Fruit fly (Drosophila melanogaster) whole organism, embryonic: ENCODE results near the gene CG32811.

Source experiments
- Asciz ChIP-seq: fragments of 200-800 bp; sonication (Bioruptor generic); optimal IDR thresholded peaks from 2 replicates; lab custom pipeline; 2017; ENCODE audit warnings: missing biosample characterization, mild to moderate bottlenecking, missing genetic modification characterization, missing genetic modification reagents
- Awh ChIP-seq: fragments of 200-800 bp; sonication (Bioruptor generic); IDR thresholded peaks from 2 replicates; pipeline ENCODE4, ENCODE4 v1.3.6; 2022; ENCODE audit warnings: missing biosample characterization, missing genetic modification characterization
- Bteb2 ChIP-seq: fragments of 200-800 bp; sonication (Bioruptor generic); optimal IDR thresholded peaks from 2 replicates; lab custom pipeline; 2016; ENCODE audit warnings: missing biosample characterization, missing genetic modification characterization
- CG12659 ChIP-seq: fragments of 200-800 bp; sonication (Bioruptor generic); optimal IDR thresholded peaks from 3 replicates; lab custom pipeline; 2017; ENCODE audit warnings: mild to moderate bottlenecking, missing biosample characterization, missing genetic modification reagents, missing genetic modification characterization
- CG15479 ChIP-seq: fragments of 200-800 bp; sonication (Bioruptor generic); optimal IDR thresholded peaks from 3 replicates; lab custom pipeline; 2019; ENCODE audit warnings: missing biosample characterization, mild to moderate bottlenecking, missing genetic modification characterization, moderate library complexity
- CG16813 ChIP-seq: fragments of 200-800 bp; sonication (Bioruptor generic); IDR thresholded peaks from 3 replicates; pipeline ENCODE4 v1.3.6; 2022; ENCODE audit warnings: missing biosample characterization, missing genetic modification characterization; ENCODE audit not compliant: partially characterized antibody
- CG17186 ChIP-seq: fragments of 200-800 bp; sonication (Bioruptor generic); optimal IDR thresholded peaks from 3 replicates; lab custom pipeline; 2017; ENCODE audit warnings: missing biosample characterization, missing genetic modification reagents, missing genetic modification characterization
- CG18262 ChIP-seq: fragments of 200-800 bp; optimal IDR thresholded peaks from 3 replicates; lab custom pipeline; 2019; ENCODE audit warnings: missing biosample characterization, mild to moderate bottlenecking, missing genetic modification characterization, moderate library complexity
- CG18476 ChIP-seq: fragments of 200-800 bp; sonication (Bioruptor generic); optimal IDR thresholded peaks from 2 replicates; lab custom pipeline; 2016; ENCODE audit warnings: missing biosample characterization, mild to moderate bottlenecking, missing genetic modification characterization
- CG18764 ChIP-seq: fragments of 200-800 bp; sonication (Bioruptor generic); optimal IDR thresholded peaks from 3 replicates; lab custom pipeline; 2016; ENCODE audit warnings: missing biosample characterization, missing genetic modification characterization
- CG2875 ChIP-seq: fragments of 200-800 bp; sonication (Bioruptor generic); optimal IDR thresholded peaks from 2 replicates; lab custom pipeline; 2017; ENCODE audit warnings: missing biosample characterization, mild to moderate bottlenecking, missing genetic modification characterization, missing genetic modification reagents
- CG3065 ChIP-seq: fragments of 200-800 bp; sonication (Bioruptor generic); optimal IDR thresholded peaks from 2 replicates; lab custom pipeline; 2016; ENCODE audit warnings: missing biosample characterization, missing genetic modification characterization
- CG42726 ChIP-seq: fragments of 200-800 bp; sonication (Bioruptor generic); IDR thresholded peaks from 2 replicates; pipeline ENCODE4 v1.3.6; 2022; ENCODE audit warnings: missing biosample characterization, missing genetic modification characterization; ENCODE audit not compliant: partially characterized antibody
- CG4404 ChIP-seq: fragments of 200-800 bp; sonication (Bioruptor generic); IDR thresholded peaks from 2 replicates; pipeline ENCODE4 v1.3.6; 2022; ENCODE audit warnings: missing biosample characterization, missing genetic modification characterization
- CG4730 ChIP-seq: fragments of 200-800 bp; sonication (Bioruptor generic); IDR thresholded peaks from 2 replicates; pipeline ENCODE4 v1.3.6; 2022; ENCODE audit warnings: missing biosample characterization, missing genetic modification characterization
- CG4854 ChIP-seq: fragments of 200-800 bp; sonication (Bioruptor generic); optimal IDR thresholded peaks from 2 replicates; lab custom pipeline; 2016; ENCODE audit warnings: missing biosample characterization, missing genetic modification characterization, inconsistent platforms
- CG5245 ChIP-seq: fragments of 200-800 bp; sonication (Bioruptor generic); optimal IDR thresholded peaks from 3 replicates; lab custom pipeline; 2016; ENCODE audit warnings: missing biosample characterization, missing genetic modification characterization
- CG5953 ChIP-seq: fragments of 200-800 bp; sonication (Bioruptor generic); IDR thresholded peaks from 2 replicates; pipeline ENCODE4 v1.3.6; 2022; ENCODE audit warnings: missing biosample characterization, missing genetic modification characterization
- CG6765 ChIP-seq: fragments of 200-800 bp; sonication (Bioruptor generic); optimal IDR thresholded peaks from 3 replicates; lab custom pipeline; 2017; ENCODE audit warnings: missing biosample characterization, mild to moderate bottlenecking, missing genetic modification characterization
- CG7271 ChIP-seq: fragments of 200-800 bp; sonication (Bioruptor generic); optimal IDR thresholded peaks from 2 replicates; lab custom pipeline; 2018; ENCODE audit warnings: missing biosample characterization, mild to moderate bottlenecking, missing genetic modification characterization, moderate library complexity
- CG8281 ChIP-seq: fragments of 200-800 bp; sonication (Bioruptor generic); optimal IDR thresholded peaks from 2 replicates; lab custom pipeline; 2018; ENCODE audit warnings: missing biosample characterization, mild to moderate bottlenecking, missing genetic modification characterization, moderate library complexity
- CG8290 ChIP-seq, 3 experiments: fragments of 200-800 bp; sonication (Bioruptor generic); optimal IDR thresholded peaks; 2 replicates each; lab custom pipeline; 2016 to 2019; ENCODE audit warnings: missing biosample characterization in 3 of 3, missing genetic modification characterization in 3 of 3, mild to moderate bottlenecking in 2 of 3, moderate library complexity in 1 of 3
- CG8388 ChIP-seq: fragments of 200-800 bp; sonication (Bioruptor generic); optimal IDR thresholded peaks from 2 replicates; lab custom pipeline; 2019; ENCODE audit warnings: missing biosample characterization, mild to moderate bottlenecking, missing genetic modification characterization, moderate library complexity
- CG9609 ChIP-seq: fragments of 200-800 bp; sonication (Bioruptor generic); optimal IDR thresholded peaks from 3 replicates; lab custom pipeline; 2016; ENCODE audit warnings: missing biosample characterization, missing genetic modification characterization
- CrebB ChIP-seq: fragments of 200-800 bp; sonication (Bioruptor generic); optimal IDR thresholded peaks from 3 replicates; lab custom pipeline; 2018; ENCODE audit warnings: missing biosample characterization, mild to moderate bottlenecking, missing genetic modification characterization
- D19A ChIP-seq: fragments of 200-800 bp; optimal IDR thresholded peaks from 3 replicates; lab custom pipeline; 2019; ENCODE audit warnings: missing biosample characterization, mild to moderate bottlenecking, missing genetic modification characterization, moderate library complexity
- Dip2 ChIP-seq: fragments of 200-800 bp; sonication (Bioruptor generic); IDR thresholded peaks from 2 replicates; pipeline ENCODE4 v1.3.6; 2022; ENCODE audit warnings: missing biosample characterization, missing genetic modification characterization
- Hey ChIP-seq: fragments of 200-800 bp; sonication (Bioruptor generic); optimal IDR thresholded peaks from 3 replicates; lab custom pipeline; 2018; ENCODE audit warnings: missing biosample characterization, mild to moderate bottlenecking, missing genetic modification characterization
- Hmx ChIP-seq: fragments of 200-800 bp; sonication (Bioruptor generic); optimal IDR thresholded peaks from 2 replicates; lab custom pipeline; 2016; ENCODE audit warnings: missing biosample characterization, missing genetic modification characterization
- Hr78 ChIP-seq, 2 experiments: fragments of 200-800 bp in 1 of 2; fragments of >200 bp in 1 of 2; sonication (Bioruptor generic) in 1 of 2; optimal IDR thresholded peaks; 2 replicates each; lab custom pipeline; 2017 to 2019; ENCODE audit warnings: missing biosample characterization in 2 of 2, missing genetic modification characterization in 2 of 2, mild to moderate bottlenecking in 1 of 2, moderate library complexity in 1 of 2
- MTF-1 ChIP-seq: fragments of 200-800 bp; sonication (Bioruptor generic); optimal IDR thresholded peaks from 2 replicates; lab custom pipeline; 2018; ENCODE audit warnings: missing biosample characterization, mild to moderate bottlenecking, missing genetic modification characterization, borderline replicate concordance
- Nf-YC ChIP-seq: fragments of 200-800 bp; optimal IDR thresholded peaks from 3 replicates; lab custom pipeline; 2019; ENCODE audit warnings: missing biosample characterization, mild to moderate bottlenecking, missing genetic modification characterization, moderate library complexity
- Oli ChIP-seq: fragments of 200-800 bp; sonication (Bioruptor generic); optimal IDR thresholded peaks from 2 replicates; lab custom pipeline; 2018; ENCODE audit warnings: missing biosample characterization, mild to moderate bottlenecking, missing genetic modification characterization, moderate library complexity
- caup ChIP-seq: fragments of 200-800 bp; sonication (Bioruptor generic); optimal IDR thresholded peaks from 3 replicates; lab custom pipeline; 2017; ENCODE audit warnings: missing biosample characterization, mild to moderate bottlenecking, missing genetic modification characterization, moderate library complexity; ENCODE audit not compliant: severe bottlenecking
- disco-r ChIP-seq: fragments of 200-800 bp; sonication (Bioruptor generic); optimal IDR thresholded peaks from 2 replicates; lab custom pipeline; 2016; ENCODE audit warnings: missing biosample characterization, missing genetic modification characterization
- dysf ChIP-seq: fragments of 200-800 bp; sonication (Bioruptor generic); IDR thresholded peaks from 3 replicates; pipeline ENCODE4 v1.3.6; 2022; ENCODE audit warnings: missing biosample characterization, missing genetic modification characterization
- en ChIP-seq: fragments of 200-800 bp; sonication (Bioruptor generic); optimal IDR thresholded peaks from 2 replicates; lab custom pipeline; 2016; ENCODE audit warnings: missing biosample characterization, missing genetic modification characterization
- esg ChIP-seq: fragments of 200-800 bp; sonication (Bioruptor generic); conservative IDR thresholded peaks from 2 replicates; pipeline ENCODE4 v1.3.6; 2022; ENCODE audit warnings: missing biosample characterization, missing genetic modification characterization
- fu2 ChIP-seq: fragments of 200-800 bp; sonication (Bioruptor generic); optimal IDR thresholded peaks from 2 replicates; lab custom pipeline; 2016; ENCODE audit warnings: missing biosample characterization, missing genetic modification characterization
- gcm ChIP-seq: fragments of 200-800 bp; sonication (Bioruptor generic); optimal IDR thresholded peaks from 2 replicates; lab custom pipeline; 2019; ENCODE audit warnings: missing biosample characterization, mild to moderate bottlenecking, missing genetic modification characterization, moderate library complexity
- h ChIP-seq: fragments of >200 bp; optimal IDR thresholded peaks from 2 replicates; lab custom pipeline; 2017
- ind ChIP-seq: fragments of 200-800 bp; sonication (Bioruptor generic); optimal IDR thresholded peaks from 3 replicates; lab custom pipeline; 2016; ENCODE audit warnings: missing biosample characterization, missing genetic modification characterization
- lbe ChIP-seq: fragments of 200-800 bp; sonication (Bioruptor generic); optimal IDR thresholded peaks from 2 replicates; lab custom pipeline; 2016; ENCODE audit warnings: missing biosample characterization, mild to moderate bottlenecking, missing genetic modification characterization
- maf-S ChIP-seq: fragments of 200-800 bp; sonication (Bioruptor generic); optimal IDR thresholded peaks from 2 replicates; lab custom pipeline; 2016; ENCODE audit warnings: missing biosample characterization, missing genetic modification characterization
- mam ChIP-seq: fragments of 200-800 bp; sonication (Bioruptor generic); optimal IDR thresholded peaks from 3 replicates; lab custom pipeline; 2016; ENCODE audit warnings: missing biosample characterization, missing genetic modification characterization
- oc ChIP-seq: fragments of 200-800 bp; sonication (Bioruptor generic); optimal IDR thresholded peaks from 2 replicates; lab custom pipeline; 2018; ENCODE audit warnings: missing biosample characterization, mild to moderate bottlenecking, missing genetic modification characterization, moderate library complexity
- onecut ChIP-seq: fragments of 200-800 bp; sonication (Bioruptor generic); IDR thresholded peaks from 2 replicates; pipeline ENCODE4 v1.3.6; 2022; ENCODE audit warnings: missing biosample characterization, missing genetic modification characterization
- pfk ChIP-seq: fragments of 200-800 bp; sonication (Bioruptor generic); optimal IDR thresholded peaks from 2 replicates; lab custom pipeline; 2018; ENCODE audit warnings: missing biosample characterization, mild to moderate bottlenecking, missing genetic modification characterization, moderate library complexity
- sr ChIP-seq: fragments of 200-800 bp; sonication (Bioruptor generic); IDR thresholded peaks from 3 replicates; pipeline ENCODE4 v1.3.6; 2022; ENCODE audit warnings: missing biosample characterization, missing genetic modification characterization
- sug ChIP-seq: fragments of 200-800 bp; optimal IDR thresholded peaks from 2 replicates; lab custom pipeline; 2019; ENCODE audit warnings: missing biosample characterization, mild to moderate bottlenecking, missing genetic modification characterization, moderate library complexity
- trh ChIP-seq: fragments of 200-800 bp; sonication (Bioruptor generic); optimal IDR thresholded peaks from 2 replicates; lab custom pipeline; 2016; ENCODE audit warnings: missing biosample characterization, missing genetic modification characterization

Gene CG32811

DNA sequence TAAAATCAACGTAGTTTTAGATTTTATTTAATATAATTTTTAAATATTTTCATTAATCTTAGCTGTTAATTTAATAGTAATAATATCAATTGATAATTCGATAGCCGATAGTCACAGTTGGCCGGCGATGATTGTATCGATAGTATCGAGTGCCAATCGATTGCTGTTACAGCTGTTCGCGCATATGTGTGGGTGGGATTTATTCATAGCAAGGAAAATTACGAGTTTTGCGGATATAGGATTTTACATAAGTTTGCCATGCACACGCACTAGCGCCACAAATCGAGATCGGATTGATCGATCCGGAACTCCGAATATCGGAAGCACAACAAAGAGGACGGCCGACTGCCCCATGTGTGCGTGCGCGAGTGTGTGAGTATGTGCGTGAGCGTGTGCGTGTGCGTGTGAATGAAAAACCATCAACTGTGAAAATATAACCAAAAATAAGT, 43.8 kb upstream of the CG32811 start, which contains the start of gene Naa30A (continued):
- TF ChIP-seq CG18262 (peak; percentile 16), gcm (GFP tag; lab: Kevin White, UChicago) (no peak), Hr78 (GFP tag; optimal IDR thresholded peaks at IDR 0.05; lab: Kevin White, UChicago) (no peak), mam (no peak), disco-r (GFP tag; lab: Kevin White, UChicago) (no peak), Hmx (GFP tag; lab: Kevin White, UChicago) (no peak), CG9609 (GFP tag; lab: Kevin White, UChicago) (no peak), CG3065 (no peak), Oli (tag; lab: Kevin White, UChicago) (no peak), CrebB (tag; lab: Kevin White, UChicago) (no peak), CG4404 (no peak), h (no peak), CG15479 (GFP tag; lab: Kevin White, UChicago) (no peak), lbe (GFP tag; lab: Kevin White, UChicago) (no peak), fu2 (no peak), maf-S (GFP tag; lab: Kevin White, UChicago) (no peak), onecut (GFP tag; lab: Robert Waterston, UW) (no peak), CG8290 (GFP tag; optimal IDR thresholded peaks at IDR 0.05; lab: Kevin White, UChicago) (peak; percentile 1), CG8290 (tag; optimal IDR thresholded peaks at IDR 0.05; lab: Kevin White, UChicago) (peak in 1 of 2 experiments; percentile 36), CG5245 (GFP tag; lab: Kevin White, UChicago) (no peak), oc (tag; lab: Kevin White, UChicago) (no peak), CG18476 (no peak), Dip2 (no peak), CG8388 (no peak), CG16813 (peak; percentile 97), Asciz (no peak), trh (GFP tag; lab: Kevin White, UChicago) (no peak), caup (no peak), Awh (GFP tag; lab: Robert Waterston, UW) (no peak), dysf (GFP tag; lab: Robert Waterston, UW) (no peak), CG4854 (GFP tag; lab: Kevin White, UChicago) (no peak), en (GFP tag; lab: Kevin White, UChicago) (no peak), pfk (GFP tag; lab: Kevin White, UChicago) (no peak), sr (GFP tag; lab: Robert Waterston, UW) (peak; percentile 64; the same call in 1 of the 3 replicates), ind (GFP tag; lab: Kevin White, UChicago) (no peak), CG6765 (GFP tag; lab: Kevin White, UChicago) (no peak), MTF-1 (GFP tag; lab: Kevin White, UChicago) (no peak), CG5953 (GFP tag; lab: Robert Waterston, UW) (no peak), CG8281 (tag; lab: Kevin White, UChicago) (no peak), CG12659 (GFP tag; lab: Kevin White, UChicago) (peak; percentile 33), CG7271 (tag; lab: Kevin White, UChicago) (no peak), CG18764 (GFP tag; lab: Kevin White, UChicago) (no peak), Hey (tag; lab: Kevin White, UChicago) (no peak), esg (GFP tag; lab: Robert Waterston, UW) (no peak), CG4730 (GFP tag; lab: Robert Waterston, UW) (no peak), Bteb2 (GFP tag; lab: Kevin White, UChicago) (no peak), CG2875 (GFP tag; lab: Kevin White, UChicago) (no peak), D19A (no peak), sug (tag; lab: Kevin White, UChicago) (peak; percentile 13), CG17186 (GFP tag; lab: Kevin White, UChicago) (peak; percentile 48), CG42726 (GFP tag; lab: Robert Waterston, UW) (peak; percentile 94), Nf-YC (tag; lab: Kevin White, UChicago) (peak; percentile 44)
